Fruit fly (Drosophila melanogaster): ENCODE results near the gene Fadd.

The Fadd gene

DNA sequence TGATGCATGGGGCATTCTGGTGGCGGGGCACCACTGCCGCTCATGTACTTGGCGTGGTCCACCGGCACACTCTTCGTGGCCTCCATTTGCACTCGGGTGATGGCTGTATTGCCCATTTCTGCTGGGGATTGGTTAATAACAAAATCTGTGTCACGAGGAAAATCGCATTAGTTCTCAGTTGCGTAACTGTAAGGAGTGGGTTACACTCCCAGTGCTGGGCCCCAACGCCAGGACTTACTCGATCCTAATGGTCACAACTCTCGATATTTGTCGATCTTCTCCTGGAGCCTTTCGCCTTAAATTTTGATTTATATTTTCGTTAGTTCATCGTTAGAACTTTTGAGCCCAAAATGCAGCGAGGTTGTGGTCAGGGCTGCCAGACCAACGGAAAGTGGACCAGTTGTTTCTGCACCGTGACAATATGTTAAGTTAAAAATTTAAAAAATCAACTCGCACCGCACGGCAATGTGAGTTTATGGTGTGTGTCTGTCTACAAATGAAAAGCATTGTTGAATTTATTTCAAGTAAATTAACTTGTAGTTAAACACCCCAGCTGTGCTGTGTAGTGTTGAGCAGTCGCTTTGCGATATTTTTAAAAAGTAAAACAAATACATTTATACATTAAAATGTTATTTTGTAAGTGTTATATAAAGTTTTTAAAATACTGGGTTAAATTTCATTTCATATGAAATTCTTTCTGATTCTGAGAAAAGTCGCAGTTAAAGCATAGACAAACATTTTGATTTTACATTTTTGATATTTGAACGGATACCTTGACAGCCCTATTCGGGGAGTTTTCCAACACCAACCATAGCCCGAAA is 7.1 kb upstream of the Fadd start, which contains the start of the genes Cchl and ND-42 (continued):
- TF ChIP-seq CG12104 (GFP tag; optimal IDR thresholded peaks at IDR 0.05) (peak; percentile 81), CG30431 (GFP tag; optimal IDR thresholded peaks at IDR 0.05) (peak; percentile 67), crol (GFP tag; IDR thresholded peaks at IDR 0.05) (no peak), CG4730 (GFP tag; IDR thresholded peaks at IDR 0.05) (no peak; the same call in none of the 2 replicates), D (optimal IDR thresholded peaks at IDR 0.05) (no peak), D (GFP tag; optimal IDR thresholded peaks at IDR 0.05) (peak; percentile 48), CG43689 (GFP tag; IDR thresholded peaks at IDR 0.05) (peak; percentile 33; the same call in 1 of the 2 replicates), CG10147 (GFP tag; optimal IDR thresholded peaks at IDR 0.05) (peak; percentile 64), caup (GFP tag; optimal IDR thresholded peaks at IDR 0.05; ENCODE audit: severe bottlenecking) (peak; percentile 75), CG18476 (GFP tag; optimal IDR thresholded peaks at IDR 0.05) (peak; percentile 80), Mad (GFP tag; optimal IDR thresholded peaks at IDR 0.05) (peak; percentile 58), Adf1 (GFP tag; IDR thresholded peaks at IDR 0.05) (0 out of 2 replicates have a peak, but pooled peaks have one; percentile 19), Dek (tag; optimal IDR thresholded peaks at IDR 0.05) (peak; percentile 76), schlank (tag; optimal IDR thresholded peaks at IDR 0.05) (peak; percentile 35), Eip74EF (GFP tag; optimal IDR thresholded peaks at IDR 0.05) (no peak), HLH3B (GFP tag; IDR thresholded peaks at IDR 0.05) (peak; percentile 69), CG34422 (GFP tag; IDR thresholded peaks at IDR 0.05) (no peak; the same call in none of the 3 replicates), gfzf (GFP tag; optimal IDR thresholded peaks at IDR 0.05) (no peak), CG7556 (GFP tag; optimal IDR thresholded peaks at IDR 0.05) (peak; percentile 85), CG10431 (GFP tag; optimal IDR thresholded peaks at IDR 0.05) (no peak), repo (GFP tag; optimal IDR thresholded peaks at IDR 0.05) (peak; percentile 18), tna (GFP tag; IDR thresholded peaks at IDR 0.05; ENCODE audit: partially characterized antibody) (no peak), yki (optimal IDR thresholded peaks at IDR 0.05) (no peak), Hand (GFP tag; optimal IDR thresholded peaks at IDR 0.05) (peak; percentile 72), CG12769 (tag; optimal IDR thresholded peaks at IDR 0.05) (no peak), CG11093 (GFP tag; IDR thresholded peaks at IDR 0.05) (peak; percentile 8; the same call in 1 of the 3 replicates), CG31441 (GFP tag; IDR thresholded peaks at IDR 0.05) (no peak; the same call in 1 of the 2 replicates), CG2889 (GFP tag; IDR thresholded peaks at IDR 0.05) (no peak), ato (GFP tag; IDR thresholded peaks at IDR 0.05; ENCODE audit: partially characterized antibody) (0 out of 2 replicates have a peak, but pooled peaks have one; percentile 14), wdn (GFP tag; IDR thresholded peaks at IDR 0.05) (no peak), CG15073 (GFP tag; optimal IDR thresholded peaks at IDR 0.05) (peak; percentile 34), CG14667 (GFP tag; IDR thresholded peaks at IDR 0.05) (peak; percentile 53), Hsf (GFP tag; optimal IDR thresholded peaks at IDR 0.05) (peak; percentile 80), dmrt11E (tag; optimal IDR thresholded peaks at IDR 0.05) (peak; percentile 78), H2.0 (GFP tag; IDR thresholded peaks at IDR 0.05) (peak; percentile 26; the same call in 1 of the 2 replicates), HmgD (GFP tag; optimal IDR thresholded peaks at IDR 0.05) (peak; percentile 22), CG6689 (GFP tag; IDR thresholded peaks at IDR 0.05) (peak; percentile 77), prd (optimal IDR thresholded peaks at IDR 0.05) (no peak), prd (GFP tag; IDR thresholded peaks at IDR 0.05) (peak; percentile 81), sqz (GFP tag; optimal IDR thresholded peaks at IDR 0.05) (no peak), NC2β (GFP tag; optimal IDR thresholded peaks at IDR 0.05) (peak; percentile 40), CG6175 (GFP tag; IDR thresholded peaks at IDR 0.05) (no peak; the same call in 2 of the 3 replicates), CG13296 (GFP tag; optimal IDR thresholded peaks at IDR 0.05) (peak; percentile 80), zfh2 (GFP tag; optimal IDR thresholded peaks at IDR 0.05) (peak; percentile 79), Side (GFP tag; optimal IDR thresholded peaks at IDR 0.05) (peak; percentile 75), CG2875 (GFP tag; optimal IDR thresholded peaks at IDR 0.05) (peak; percentile 11), toy (GFP tag; IDR thresholded peaks at IDR 0.05) (0 out of 2 replicates have a peak, but pooled peaks have one; percentile 21), crp (GFP tag; optimal IDR thresholded peaks at IDR 0.05) (peak; percentile 9 to 82), Stat92E (GFP tag; optimal IDR thresholded peaks at IDR 0.05) (no peak)

All from whole organism, embryonic.